Fruit fly (Drosophila melanogaster) whole organism, embryonic: ENCODE data around the gene lectin-37Da.

ENCODE experiments used
- Asciz ChIP-seq: fragments of 200-800 bp; sonication (Bioruptor generic); optimal IDR thresholded peaks from 2 replicates; lab custom pipeline; 2017; ENCODE audit warnings: missing biosample characterization, mild to moderate bottlenecking, missing genetic modification characterization, missing genetic modification reagents
- Bgb ChIP-seq: fragments of 200-800 bp; sonication (Bioruptor generic); IDR thresholded peaks from 2 replicates; pipeline ENCODE4 v1.3.6; 2022; ENCODE audit warnings: missing biosample characterization, missing genetic modification characterization; ENCODE audit not compliant: partially characterized antibody
- CG10147 ChIP-seq: fragments of 200-800 bp; sonication (Bioruptor generic); optimal IDR thresholded peaks from 2 replicates; lab custom pipeline; 2019; ENCODE audit warnings: missing biosample characterization, mild to moderate bottlenecking, missing genetic modification characterization, moderate library complexity
- CG12769 ChIP-seq: fragments of 200-800 bp; sonication (Bioruptor generic); optimal IDR thresholded peaks from 2 replicates; lab custom pipeline; 2019; ENCODE audit warnings: missing biosample characterization, mild to moderate bottlenecking, missing genetic modification characterization, moderate library complexity
- CG14860 ChIP-seq: fragments of 200-800 bp; sonication (Bioruptor generic); IDR thresholded peaks from 3 replicates; pipeline ENCODE4 v1.3.6; 2022; ENCODE audit warnings: missing biosample characterization, missing genetic modification characterization; ENCODE audit not compliant: partially characterized antibody
- CG16815 ChIP-seq: fragments of 200-800 bp; sonication (Bioruptor generic); optimal IDR thresholded peaks from 3 replicates; lab custom pipeline; 2017; ENCODE audit warnings: missing biosample characterization, mild to moderate bottlenecking, missing genetic modification characterization
- CG31388 ChIP-seq: fragments of 200-800 bp; sonication (Bioruptor generic); optimal IDR thresholded peaks from 2 replicates; lab custom pipeline; 2016; ENCODE audit warnings: missing biosample characterization, missing genetic modification characterization
- CG4730 ChIP-seq: fragments of 200-800 bp; sonication (Bioruptor generic); IDR thresholded peaks from 2 replicates; pipeline ENCODE4 v1.3.6; 2022; ENCODE audit warnings: missing biosample characterization, missing genetic modification characterization
- CG7556 ChIP-seq: fragments of 200-800 bp; sonication (Bioruptor generic); optimal IDR thresholded peaks from 2 replicates; lab custom pipeline; 2017; ENCODE audit warnings: missing biosample characterization, mild to moderate bottlenecking, missing genetic modification characterization
- CG7745 ChIP-seq: fragments of 200-800 bp; sonication (Bioruptor generic); optimal IDR thresholded peaks from 2 replicates; lab custom pipeline; 2018; ENCODE audit warnings: missing biosample characterization, mild to moderate bottlenecking, missing genetic modification characterization, moderate library complexity
- CG8388 ChIP-seq: fragments of 200-800 bp; sonication (Bioruptor generic); optimal IDR thresholded peaks from 2 replicates; lab custom pipeline; 2019; ENCODE audit warnings: missing biosample characterization, mild to moderate bottlenecking, missing genetic modification characterization, moderate library complexity
- Drgx ChIP-seq: fragments of 200-800 bp; sonication (Bioruptor generic); IDR thresholded peaks from 2 replicates; pipeline ENCODE4 v1.3.6; 2022; ENCODE audit warnings: missing biosample characterization, missing genetic modification characterization
- Hsf ChIP-seq: fragments of 200-800 bp; sonication (Bioruptor generic); optimal IDR thresholded peaks from 3 replicates; lab custom pipeline; 2016; ENCODE audit warnings: missing biosample characterization, missing genetic modification characterization
- Med ChIP-seq: fragments of 200-800 bp; sonication (Bioruptor generic); peaks from one replicate; lab custom pipeline; 2016; ENCODE audit warnings: missing biosample characterization, missing genetic modification characterization, mild to moderate bottlenecking, inconsistent platforms, moderate library complexity
- Sry-β ChIP-seq: fragments of 200-800 bp; sonication (Bioruptor generic); optimal IDR thresholded peaks from 2 replicates; lab custom pipeline; 2018; ENCODE audit warnings: missing biosample characterization, mild to moderate bottlenecking, missing genetic modification characterization, moderate library complexity
- bbx ChIP-seq: fragments of 200-800 bp; sonication (Bioruptor generic); IDR thresholded peaks from 2 replicates; pipeline ENCODE4 v1.3.6; 2022; ENCODE audit warnings: missing biosample characterization, missing genetic modification characterization; ENCODE audit not compliant: partially characterized antibody
- bcd ChIP-seq: fragments of 200-800 bp; sonication (Bioruptor generic); optimal IDR thresholded peaks from 2 replicates; lab custom pipeline; 2017; ENCODE audit warnings: missing biosample characterization, mild to moderate bottlenecking, missing genetic modification characterization
- crol ChIP-seq: fragments of 200-800 bp; sonication (Bioruptor generic); IDR thresholded peaks from 2 replicates; pipeline ENCODE4 v1.3.6; 2022; ENCODE audit warnings: missing biosample characterization, missing genetic modification characterization
- dmrt11E ChIP-seq: fragments of 200-800 bp; sonication (Bioruptor generic); optimal IDR thresholded peaks from 3 replicates; lab custom pipeline; 2018; ENCODE audit warnings: missing biosample characterization, mild to moderate bottlenecking, missing genetic modification characterization, moderate library complexity
- exex ChIP-seq: fragments of 200-800 bp; sonication (Bioruptor generic); optimal IDR thresholded peaks from 4 replicates; lab custom pipeline; 2018; ENCODE audit warnings: missing biosample characterization, mild to moderate bottlenecking, missing genetic modification characterization, moderate library complexity
- grau ChIP-seq: fragments of 200-800 bp; optimal IDR thresholded peaks from 3 replicates; lab custom pipeline; 2019; ENCODE audit warnings: missing biosample characterization, mild to moderate bottlenecking, missing genetic modification characterization, moderate library complexity
- hkb ChIP-seq, 2 experiments: fragments of 200-800 bp in 1 of 2; fragments of >200 bp in 1 of 2; sonication (Bioruptor generic) in 1 of 2; IDR thresholded peaks in 1 of 2; optimal IDR thresholded peaks in 1 of 2; 2 replicates each; pipeline versions ENCODE4 v1.3.6 to Lab custom; 2017 to 2022; ENCODE audit warnings: missing biosample characterization in 1 of 2, missing genetic modification characterization in 1 of 2
- ind ChIP-seq: fragments of 200-800 bp; sonication (Bioruptor generic); optimal IDR thresholded peaks from 3 replicates; lab custom pipeline; 2016; ENCODE audit warnings: missing biosample characterization, missing genetic modification characterization
- ken ChIP-seq: fragments of 200-800 bp; sonication (Bioruptor generic); IDR thresholded peaks from 3 replicates; pipeline ENCODE4 v1.3.6; 2022; ENCODE audit warnings: missing biosample characterization, missing genetic modification characterization
- luna ChIP-seq: fragments of 200-800 bp; sonication (Bioruptor generic); optimal IDR thresholded peaks from 2 replicates; lab custom pipeline; 2016; ENCODE audit warnings: missing biosample characterization, missing genetic modification characterization
- p53 ChIP-seq: fragments of 200-800 bp; sonication (Bioruptor generic); optimal IDR thresholded peaks from 2 replicates; lab custom pipeline; 2016; ENCODE audit warnings: missing biosample characterization, missing genetic modification characterization
- prd ChIP-seq, 3 experiments: fragments of >200 bp in 2 of 3; fragments of 200-800 bp in 1 of 3; sonication (Bioruptor generic) in 1 of 3; optimal IDR thresholded peaks in 2 of 3; IDR thresholded peaks in 1 of 3; 2 replicates in 2 of 3; 3 replicates in 1 of 3; pipeline versions ENCODE4 v1.3.6 to Lab custom; 2017 to 2022; ENCODE audit warnings: missing biosample characterization in 1 of 3, missing genetic modification characterization in 1 of 3
- row ChIP-seq: fragments of 200-800 bp; sonication (Bioruptor generic); IDR thresholded peaks from 3 replicates; pipeline ENCODE4 v1.3.6; 2022; ENCODE audit warnings: missing biosample characterization, missing genetic modification characterization
- sens ChIP-seq: fragments of 200-800 bp; sonication (Bioruptor generic); peaks from one replicate; lab custom pipeline; 2016; ENCODE audit warnings: missing biosample characterization, missing genetic modification characterization
- tll ChIP-seq, 2 experiments: fragments of 200-800 bp in 1 of 2; fragments of >200 bp in 1 of 2; sonication (Bioruptor generic) in 1 of 2; optimal IDR thresholded peaks; 2 replicates each; lab custom pipeline; 2017 to 2019; ENCODE audit warnings: missing biosample characterization in 2 of 2, missing genetic modification characterization in 2 of 2, mild to moderate bottlenecking in 1 of 2, moderate library complexity in 1 of 2
- trem ChIP-seq: fragments of 200-800 bp; optimal IDR thresholded peaks from 3 replicates; lab custom pipeline; 2019; ENCODE audit warnings: missing biosample characterization, mild to moderate bottlenecking, missing genetic modification characterization, moderate library complexity
- ttk ChIP-seq: fragments of 200-800 bp; sonication (Bioruptor generic); IDR thresholded peaks from 2 replicates; pipeline ENCODE4 v2.1.2; 2022; ENCODE audit warnings: missing biosample characterization, missing genetic modification characterization
- vvl ChIP-seq: fragments of 200-800 bp; sonication (Bioruptor generic); IDR thresholded peaks from 2 replicates; pipeline ENCODE4 v1.3.6; 2022; ENCODE audit warnings: missing biosample characterization, missing genetic modification characterization

The lectin-37Da gene

dm6 chr2L:19439598-19440230, 21.6 kb downstream of the lectin-37Da start (continued):
- TF ChIP-seq Hsf, result peak; percentile 69
- peak; percentile 46 for TF ChIP-seq CG16815
- TF ChIP-seq ken (GFP tag; lab: Robert Waterston, UW), result peak; percentile 92
- TF ChIP-seq bcd (GFP tag; lab: Kevin White, UChicago), result peak; percentile 70
- TF ChIP-seq CG14860 (GFP tag; lab: Robert Waterston, UW), result no peak
- peak; percentile 68 for TF ChIP-seq Asciz (GFP tag; lab: Kevin White, UChicago)
- 0 out of 2 replicates have a peak, but pooled peaks have one; percentile 19 for TF ChIP-seq CG4730 (GFP tag; lab: Robert Waterston, UW)
- peak; percentile 25 for TF ChIP-seq exex (tag; lab: Kevin White, UChicago)
- TF ChIP-seq CG31388 (GFP tag; lab: Kevin White, UChicago), result peak; percentile 23
- peak; percentile 58 for TF ChIP-seq luna (GFP tag; lab: Kevin White, UChicago)
- TF ChIP-seq CG7556 (GFP tag; lab: Kevin White, UChicago), result peak; percentile 81
- peak; percentile 77 for TF ChIP-seq ind (GFP tag; lab: Kevin White, UChicago)
- no peak for TF ChIP-seq prd (optimal IDR thresholded peaks at IDR 0.05; lab: Kevin White, UChicago)
- peak; percentile 72 for TF ChIP-seq prd (GFP tag; IDR thresholded peaks at IDR 0.05; lab: Robert Waterston, UW)
- TF ChIP-seq p53 (GFP tag; lab: Kevin White, UChicago), result peak; percentile 49
- TF ChIP-seq trem (tag; lab: Kevin White, UChicago), result peak; percentile 65
- peak; percentile 56 for TF ChIP-seq CG10147 (GFP tag; lab: Kevin White, UChicago)
- no peak for TF ChIP-seq CG7745 (tag; lab: Kevin White, UChicago)

dm6 chr2L:19440285-19440684, 22.2 kb downstream of the lectin-37Da start:
- TF ChIP-seq CG8388 (GFP tag; lab: Kevin White, UChicago) (peak; percentile 93), tll (GFP tag; optimal IDR thresholded peaks at IDR 0.05; lab: Kevin White, UChicago) (no peak)
- TF ChIP-seq, all 482 proteins: peak for 1

- TF ChIP-seq Sry-β (GFP tag; lab: Kevin White, UChicago), result peak; percentile 60
- 0 out of 2 replicates have a peak, but pooled peaks have one; percentile 29 for TF ChIP-seq bbx (GFP tag; lab: Robert Waterston, UW)
- TF ChIP-seq dmrt11E (tag; lab: Kevin White, UChicago), result no peak
- peak; percentile 34; the same call in 1 of the 2 replicates for TF ChIP-seq vvl (GFP tag; lab: Robert Waterston, UW)
- no peak for TF ChIP-seq Bgb
- no peak for TF ChIP-seq ttk (GFP tag; lab: Robert Waterston, UW)
- no peak for TF ChIP-seq hkb (optimal IDR thresholded peaks at IDR 0.05; lab: Kevin White, UChicago)
- no peak for TF ChIP-seq hkb (GFP tag; IDR thresholded peaks at IDR 0.05; lab: Robert Waterston, UW)
- TF ChIP-seq grau (tag; lab: Kevin White, UChicago), result peak; percentile 49
- peak; percentile 64 for TF ChIP-seq CG12769 (tag; lab: Kevin White, UChicago)
- TF ChIP-seq row (GFP tag; lab: Robert Waterston, UW), result peak; percentile 38; the same call in 1 of the 3 replicates
- TF ChIP-seq Drgx (GFP tag; lab: Robert Waterston, UW), result peak; percentile 26; the same call in 1 of the 2 replicates
- TF ChIP-seq Med (GFP tag; lab: Kevin White, UChicago), result peak; percentile 36
- peak; percentile 10 for TF ChIP-seq sens
- peak; percentile 20; the same call in 1 of the 2 replicates for TF ChIP-seq crol
Measured at dm6 chr2L:19440732-19441131, 22.6 kb downstream of the lectin-37Da start.
